Fruit fly (Drosophila melanogaster): ENCODE data around the gene CG10973.

Gene CG10973

dm6 chr3L:12725749-12726148 is 28.8 kb downstream of the CG10973 start (continued):
- TF ChIP-seq Xrp1 (GFP tag; IDR thresholded peaks at IDR 0.05) (peak; percentile 67; the same call in 1 of the 2 replicates), Nf-YC (tag; optimal IDR thresholded peaks at IDR 0.05) (no peak), fd96Cb (tag; optimal IDR thresholded peaks at IDR 0.05) (peak; percentile 12), ro (GFP tag; IDR thresholded peaks at IDR 0.05) (0 out of 2 replicates have a peak, but pooled peaks have one; percentile 6), nmo (GFP tag; optimal IDR thresholded peaks at IDR 0.05) (peak; percentile 36), Spps (tag; optimal IDR thresholded peaks at IDR 0.05) (peak; percentile 42), E2f2 (GFP tag; IDR thresholded peaks at IDR 0.05) (peak; percentile 8; the same call in 1 of the 2 replicates), dmrt11E (tag; optimal IDR thresholded peaks at IDR 0.05) (peak; percentile 30), CG6689 (GFP tag; IDR thresholded peaks at IDR 0.05) (peak; percentile 30; the same call in 1 of the 2 replicates), bowl (GFP tag; IDR thresholded peaks at IDR 0.05) (no peak), ci (GFP tag; IDR thresholded peaks at IDR 0.05) (0 out of 3 replicates have a peak, but pooled peaks have one; percentile 49), CG14710 (tag; optimal IDR thresholded peaks at IDR 0.05) (peak; percentile 27), bab2 (GFP tag; optimal IDR thresholded peaks at IDR 0.05) (peak; percentile 19), vvl (GFP tag; IDR thresholded peaks at IDR 0.05) (0 out of 2 replicates have a peak, but pooled peaks have one; percentile 35), pan (optimal IDR thresholded peaks at IDR 0.05) (no peak), pan (GFP tag; optimal IDR thresholded peaks at IDR 0.05 in 1 of 2, IDR thresholded peaks at IDR 0.05 in 1 of 2) (no peak), CG15696 (tag; optimal IDR thresholded peaks at IDR 0.05) (peak; percentile 15), CG2120 (GFP tag; optimal IDR thresholded peaks at IDR 0.05) (no peak), zen (tag; optimal IDR thresholded peaks at IDR 0.05) (peak; percentile 11), Ets65A (GFP tag) (peak; percentile 91), dysf (GFP tag; IDR thresholded peaks at IDR 0.05) (0 out of 3 replicates have a peak, but pooled peaks have one; percentile 32), CG10654 (GFP tag; optimal IDR thresholded peaks at IDR 0.05) (peak; percentile 6), CG10979 (tag; optimal IDR thresholded peaks at IDR 0.05) (peak; percentile 48), CG1603 (tag; optimal IDR thresholded peaks at IDR 0.05) (peak; percentile 21), phol (tag; optimal IDR thresholded peaks at IDR 0.05) (peak; percentile 18), Med (GFP tag) (peak; percentile 64), tin (GFP tag; optimal IDR thresholded peaks at IDR 0.05) (peak; percentile 30), CG6254 (GFP tag; optimal IDR thresholded peaks at IDR 0.05) (peak; percentile 25), fd102C (GFP tag; optimal IDR thresholded peaks at IDR 0.05) (peak; percentile 10)

- no peak for TF ChIP-seq CG10431 (GFP tag; optimal IDR thresholded peaks at IDR 0.05)
- TF ChIP-seq lola (GFP tag; optimal IDR thresholded peaks at IDR 0.05), result peak in 1 of 3 experiments; percentile 21
- no peak for TF ChIP-seq CG17912 (GFP tag; optimal IDR thresholded peaks at IDR 0.05)
- no peak for TF ChIP-seq esg (GFP tag; conservative IDR thresholded peaks at IDR 0.05)
- peak; percentile 43; the same call in 1 of the 2 replicates for TF ChIP-seq ato (GFP tag; IDR thresholded peaks at IDR 0.05; ENCODE audit: partially characterized antibody)
- TF ChIP-seq Dll (GFP tag; IDR thresholded peaks at IDR 0.05; ENCODE audit: partially characterized antibody), result no peak
- TF ChIP-seq CG7963 (GFP tag; IDR thresholded peaks at IDR 0.05; ENCODE audit: partially characterized antibody), result peak; percentile 62; the same call in 2 of the 3 replicates
- no peak for TF ChIP-seq croc (GFP tag; conservative IDR thresholded peaks at IDR 0.05)
- no peak for TF ChIP-seq Hey (tag; optimal IDR thresholded peaks at IDR 0.05)
- TF ChIP-seq rib (GFP tag; IDR thresholded peaks at IDR 0.05), result no peak
- TF ChIP-seq amos (GFP tag; IDR thresholded peaks at IDR 0.05; ENCODE audit: partially characterized antibody), result no peak
- no peak for TF ChIP-seq aop (GFP tag; IDR thresholded peaks at IDR 0.05)
- TF ChIP-seq zfh2 (GFP tag; optimal IDR thresholded peaks at IDR 0.05), result no peak
- no peak for TF ChIP-seq Dek (tag; optimal IDR thresholded peaks at IDR 0.05)
- TF ChIP-seq CG10366 (GFP tag; IDR thresholded peaks at IDR 0.05), result no peak
- no peak for TF ChIP-seq h (optimal IDR thresholded peaks at IDR 0.05)
- no peak for TF ChIP-seq CG10274 (GFP tag; optimal IDR thresholded peaks at IDR 0.05)
- TF ChIP-seq tin (GFP tag; optimal IDR thresholded peaks at IDR 0.05), result no peak
- TF ChIP-seq CG18011 (GFP tag; optimal IDR thresholded peaks at IDR 0.05), result no peak
- no peak for TF ChIP-seq Rx (GFP tag; IDR thresholded peaks at IDR 0.05)
- TF ChIP-seq CG3838 (GFP tag; optimal IDR thresholded peaks at IDR 0.05), result no peak
- TF ChIP-seq danr (GFP tag; IDR thresholded peaks at IDR 0.05), result no peak
- TF ChIP-seq NfI (GFP tag; optimal IDR thresholded peaks at IDR 0.05), result no peak
- no peak for TF ChIP-seq en (GFP tag; optimal IDR thresholded peaks at IDR 0.05)
Measured at dm6 chr3L:12720699-12721098, 33.9 kb downstream of the CG10973 start.

Measured in whole organism, embryonic.